Worm (Caenorhabditis elegans) whole organism, young adult: Measurements from ENCODE around the gene tgt-2.
A peak's percentile ranks its signal among the peaks of the same experiment; 100 is the strongest.

Experiments used
- B0019.2 ChIP-seq: fragments of 200-800 bp; sonication (Bioruptor generic); conservative IDR thresholded peaks from 2 replicates; pipeline ENCODE4 v1.3.6; 2022; ENCODE audit warnings: missing genetic modification reagents, missing genetic modification characterization, missing compliant biosample characterization
- B0336.3 ChIP-seq: fragments of 200-800 bp; sonication (Bioruptor generic); IDR thresholded peaks from 2 replicates; pipeline ENCODE4 v1.3.6; 2022; ENCODE audit warnings: missing genetic modification characterization, missing compliant biosample characterization
- C06A6.2 ChIP-seq: fragments of 200-800 bp; sonication (Bioruptor generic); conservative IDR thresholded peaks from 2 replicates; pipeline ENCODE4 v1.3.6; 2022; ENCODE audit warnings: missing genetic modification characterization, missing compliant biosample characterization
- F10E7.11 ChIP-seq: sonication (generic microtip); optimal IDR thresholded peaks from 2 replicates; lab custom pipeline; 2017; ENCODE audit warnings: mild to moderate bottlenecking, missing genetic modification characterization, moderate library complexity, missing compliant biosample characterization
- F23B12.7 ChIP-seq: sonication (generic microtip); optimal IDR thresholded peaks from 2 replicates; lab custom pipeline; 2017; ENCODE audit warnings: missing genetic modification characterization, mild to moderate bottlenecking, missing compliant biosample characterization, antibody characterized with exemption, moderate library complexity; ENCODE audit not compliant: insufficient read depth
- F37B4.10 ChIP-seq: fragments of 200-800 bp; sonication (Bioruptor generic); IDR thresholded peaks from 2 replicates; pipeline ENCODE4 v1.3.6; 2022; ENCODE audit warnings: missing genetic modification characterization, missing compliant biosample characterization
- F49E8.2 ChIP-seq: sonication (generic microtip); optimal IDR thresholded peaks from 3 replicates; lab custom pipeline; 2017; ENCODE audit warnings: missing genetic modification characterization, mild to moderate bottlenecking, missing compliant biosample characterization, antibody characterized with exemption, moderate library complexity; ENCODE audit not compliant: insufficient read depth
- F55B11.4 ChIP-seq: sonication (generic microtip); optimal IDR thresholded peaks from 2 replicates; lab custom pipeline; 2016; ENCODE audit warnings: missing compliant biosample characterization, missing genetic modification characterization, borderline replicate concordance; ENCODE audit not compliant: insufficient read depth
- K12H6.12 ChIP-seq: fragments of 200-800 bp; sonication (Bioruptor generic); optimal IDR thresholded peaks from 2 replicates; lab custom pipeline; 2018; ENCODE audit warnings: mild to moderate bottlenecking, missing genetic modification characterization, missing compliant biosample characterization
- Y53G8AR.9 ChIP-seq: fragments of 200-800 bp; sonication (Bioruptor generic); conservative IDR thresholded peaks from 2 replicates; pipeline ENCODE4 v1.3.6; 2022; ENCODE audit warnings: missing genetic modification reagents, missing genetic modification characterization, missing compliant biosample characterization
- Y95B8A.8 ChIP-seq: fragments of 200-800 bp; sonication (Bioruptor generic); IDR thresholded peaks from 2 replicates; pipeline ENCODE4 v1.3.6; 2022; ENCODE audit warnings: missing genetic modification reagents, missing genetic modification characterization, missing compliant biosample characterization
- atf-7 ChIP-seq: sonication (generic microtip); optimal IDR thresholded peaks from 2 replicates; lab custom pipeline; 2017; ENCODE audit warnings: mild to moderate bottlenecking, missing genetic modification characterization, missing compliant biosample characterization
- attf-5 ChIP-seq: fragments of 200-800 bp; sonication (Bioruptor generic); optimal IDR thresholded peaks from 2 replicates; lab custom pipeline; 2018; ENCODE audit warnings: mild to moderate bottlenecking, missing genetic modification characterization, missing compliant biosample characterization
- attf-6 ChIP-seq: fragments of 200-800 bp; sonication (Bioruptor generic); IDR thresholded peaks from 2 replicates; pipeline ENCODE4 v1.3.6; 2022; ENCODE audit warnings: missing genetic modification reagents, missing genetic modification characterization, missing compliant biosample characterization
- cebp-1 ChIP-seq, 2 experiments: fragments of 200-800 bp in 1 of 2; sonication (Bioruptor generic) in 1 of 2; sonication (generic microtip) in 1 of 2; IDR thresholded peaks in 1 of 2; optimal IDR thresholded peaks in 1 of 2; 2 replicates each; pipeline versions ENCODE4 v1.3.6 to Lab custom; 2017 to 2022; ENCODE audit warnings: missing compliant biosample characterization in 2 of 2, missing genetic modification characterization in 2 of 2, mild to moderate bottlenecking in 1 of 2, missing genetic modification reagents in 1 of 2, moderate library complexity in 1 of 2
- cebp-2 ChIP-seq: fragments of 200-800 bp; sonication (Bioruptor generic); IDR thresholded peaks from 2 replicates; pipeline ENCODE4 v1.3.6; 2022; ENCODE audit warnings: missing genetic modification characterization, missing compliant biosample characterization
- ceh-100 ChIP-seq: fragments of 200-800 bp; sonication (Bioruptor generic); IDR thresholded peaks from 2 replicates; pipeline ENCODE4 v1.3.6; 2022; ENCODE audit warnings: missing genetic modification reagents, missing genetic modification characterization, missing compliant biosample characterization
- ceh-27 ChIP-seq: fragments of 200-800 bp; sonication (Bioruptor generic); optimal IDR thresholded peaks from 2 replicates; lab custom pipeline; 2018; ENCODE audit warnings: mild to moderate bottlenecking, missing genetic modification characterization, moderate library complexity, missing compliant biosample characterization
- ceh-58 ChIP-seq: fragments of 200-800 bp; sonication (Bioruptor generic); IDR thresholded peaks from 2 replicates; pipeline ENCODE4 v1.3.6; 2022; ENCODE audit warnings: missing genetic modification characterization, missing compliant biosample characterization
- ceh-79 ChIP-seq: sonication (generic microtip); optimal IDR thresholded peaks from 2 replicates; lab custom pipeline; 2017; ENCODE audit warnings: mild to moderate bottlenecking, missing genetic modification characterization, missing compliant biosample characterization
- dox-1 ChIP-seq: fragments of 200-800 bp; sonication (Bioruptor generic); IDR thresholded peaks from 2 replicates; pipeline ENCODE4 v1.3.6; 2022; ENCODE audit warnings: missing genetic modification reagents, missing genetic modification characterization, missing compliant biosample characterization
- efl-1 ChIP-seq: fragments of 150-350 bp; optimal IDR thresholded peaks from 2 replicates; lab custom pipeline; 2014; ENCODE audit warnings: missing biosample characterization, missing genetic modification reagents, missing genetic modification characterization
- ekl-4 ChIP-seq: fragments of 200-800 bp; sonication (Bioruptor generic); IDR thresholded peaks from 2 replicates; pipeline ENCODE4 v1.3.6; 2022; ENCODE audit warnings: missing genetic modification reagents, missing genetic modification characterization, missing compliant biosample characterization
- gei-17 ChIP-seq: fragments of 200-800 bp; sonication (Bioruptor generic); optimal IDR thresholded peaks from 2 replicates; lab custom pipeline; 2018; ENCODE audit warnings: mild to moderate bottlenecking, missing genetic modification characterization, missing compliant biosample characterization
- hmg-1.2 ChIP-seq: fragments of 200-800 bp; sonication (Bioruptor generic); IDR thresholded peaks from 2 replicates; pipeline ENCODE4 v1.3.6; 2022; ENCODE audit warnings: missing genetic modification reagents, missing genetic modification characterization, missing compliant biosample characterization
- hmg-20 ChIP-seq: fragments of 200-800 bp; sonication (Bioruptor generic); IDR thresholded peaks from 2 replicates; pipeline ENCODE4 v1.3.6; 2022; ENCODE audit warnings: missing genetic modification reagents, missing genetic modification characterization, missing compliant biosample characterization
- let-607 ChIP-seq, 2 experiments: fragments of 200-800 bp in 1 of 2; sonication (Bioruptor generic) in 1 of 2; sonication (generic microtip) in 1 of 2; optimal IDR thresholded peaks; 2 replicates each; lab custom pipeline; 2016 to 2018; ENCODE audit warnings: mild to moderate bottlenecking in 2 of 2, missing compliant biosample characterization in 2 of 2, missing genetic modification characterization in 2 of 2, moderate library complexity in 2 of 2, missing genotype in 1 of 2
- lin-40 ChIP-seq: sonication (generic microtip); optimal IDR thresholded peaks from 2 replicates; lab custom pipeline; 2016; ENCODE audit warnings: missing genetic modification characterization, mild to moderate bottlenecking, missing compliant biosample characterization, missing genotype, missing genetic modification reagents
- lin-54 ChIP-seq: fragments of 200-800 bp; sonication (Bioruptor generic); optimal IDR thresholded peaks from 2 replicates; lab custom pipeline; 2018; ENCODE audit warnings: mild to moderate bottlenecking, missing genetic modification characterization, missing compliant biosample characterization
- lir-1 ChIP-seq: fragments of 200-800 bp; sonication (Bioruptor generic); conservative IDR thresholded peaks from 2 replicates; pipeline ENCODE4 v1.3.6; 2022; ENCODE audit warnings: missing genetic modification reagents, missing genetic modification characterization, missing compliant biosample characterization
- madf-10 ChIP-seq: sonication (generic microtip); optimal IDR thresholded peaks from 2 replicates; lab custom pipeline; 2016; ENCODE audit warnings: mild to moderate bottlenecking, missing genetic modification characterization, missing compliant biosample characterization
- madf-3 ChIP-seq: fragments of 200-800 bp; sonication (Bioruptor generic); IDR thresholded peaks from 2 replicates; pipeline ENCODE4 v1.3.6; 2022; ENCODE audit warnings: missing genetic modification reagents, missing genetic modification characterization, missing compliant biosample characterization
- madf-6 ChIP-seq: fragments of 200-800 bp; sonication (Bioruptor generic); IDR thresholded peaks from 2 replicates; pipeline ENCODE4 v1.3.6; 2022; ENCODE audit warnings: missing genetic modification reagents, missing genetic modification characterization, missing compliant biosample characterization
- nfyb-1 ChIP-seq: fragments of 200-800 bp; sonication (Bioruptor generic); IDR thresholded peaks from 2 replicates; pipeline ENCODE4 v1.3.6; 2022; ENCODE audit warnings: missing genetic modification reagents, missing genetic modification characterization, missing compliant biosample characterization
- nhr-80 ChIP-seq: sonication (generic microtip); optimal IDR thresholded peaks from 2 replicates; lab custom pipeline; 2016; ENCODE audit warnings: missing genetic modification characterization, missing compliant biosample characterization
- pbrm-1 ChIP-seq: fragments of 200-800 bp; sonication (Bioruptor generic); IDR thresholded peaks from 2 replicates; pipeline ENCODE4 v1.3.6; 2022; ENCODE audit warnings: missing genetic modification reagents, missing genetic modification characterization, missing compliant biosample characterization
- snpc-3.4 ChIP-seq: sonication (generic microtip); optimal IDR thresholded peaks from 2 replicates; lab custom pipeline; 2017; ENCODE audit warnings: missing genetic modification characterization, mild to moderate bottlenecking, missing compliant biosample characterization, antibody characterized with exemption, moderate library complexity, missing genotype, missing genetic modification reagents
- snpc-4 ChIP-seq, 5 experiments: fragments of 150-350 bp in 1 of 5; sonication (generic microtip) in 4 of 5; optimal IDR thresholded peaks; 2 replicates each; lab custom pipeline; 2014 to 2018; ENCODE audit warnings: missing genetic modification characterization in 5 of 5, missing biosample characterization in 3 of 5, antibody characterized with exemption in 2 of 5, mild to moderate bottlenecking in 2 of 5, missing compliant biosample characterization in 2 of 5, missing genotype in 2 of 5, moderate library complexity in 2 of 5, missing genetic modification reagents in 1 of 5
- tbp1 ChIP-seq: fragments of 200-800 bp; sonication (Bioruptor generic); optimal IDR thresholded peaks from 2 replicates; lab custom pipeline; 2018; ENCODE audit warnings: mild to moderate bottlenecking, missing genetic modification characterization, missing compliant biosample characterization
- tbx-9 ChIP-seq: sonication (generic microtip); optimal IDR thresholded peaks from 2 replicates; lab custom pipeline; 2016; ENCODE audit warnings: borderline replicate concordance, missing genetic modification characterization, inconsistent platforms, missing compliant biosample characterization
- tlf-1 ChIP-seq: fragments of 200-800 bp; sonication (Bioruptor generic); optimal IDR thresholded peaks from 2 replicates; lab custom pipeline; 2018; ENCODE audit warnings: mild to moderate bottlenecking, missing genetic modification characterization, missing compliant biosample characterization
- xnd-1 ChIP-seq: sonication (generic microtip); optimal IDR thresholded peaks from 2 replicates; lab custom pipeline; 2016; ENCODE audit warnings: missing genotype, missing genetic modification reagents, missing genetic modification characterization, missing compliant biosample characterization
- zfh-2 ChIP-seq: fragments of 200-800 bp; sonication (Bioruptor generic); conservative IDR thresholded peaks from 2 replicates; pipeline ENCODE4 v1.3.6; 2022; ENCODE audit warnings: missing genetic modification reagents, missing genetic modification characterization, missing compliant biosample characterization
- ztf-18 ChIP-seq: sonication (generic microtip); optimal IDR thresholded peaks from 2 replicates; lab custom pipeline; 2016; ENCODE audit warnings: missing genotype, mild to moderate bottlenecking, missing genetic modification characterization, missing compliant biosample characterization
- ztf-26 ChIP-seq: sonication (generic microtip); optimal IDR thresholded peaks from 2 replicates; lab custom pipeline; 2017; ENCODE audit warnings: missing genetic modification characterization, missing compliant biosample characterization

Gene tgt-2

ce11 chrV:18990238-18990901 lies 7.8 kb upstream of the tgt-2 start, which contains the start of the genes reps-1 and Y39B6A.37 (continued):
- TF ChIP-seq hmg-20 (GFP tag; lab: Robert Waterston, UW) = 0 out of 2 replicates have a peak, but pooled peaks have one; percentile 58
- TF ChIP-seq tbx-9 = no peak
- TF ChIP-seq ceh-27 = peak; percentile 25
- no peak for TF ChIP-seq snpc-4 (GFP tag; optimal IDR thresholded peaks at IDR 0.05; lab: Kevin White, UChicago)
- peak in 3 of 4 experiments; percentile 36 to 66 (median 54) for TF ChIP-seq snpc-4 (tag; optimal IDR thresholded peaks at IDR 0.05; lab: Kevin White, UChicago)
- TF ChIP-seq ceh-100 = no peak
- no peak for TF ChIP-seq snpc-3.4
- 0 out of 2 replicates have a peak, but pooled peaks have one; percentile 34 for TF ChIP-seq zfh-2 (GFP tag; lab: Robert Waterston, UW)
- peak; percentile 94 for TF ChIP-seq Y53G8AR.9 (GFP tag; lab: Robert Waterston, UW)
- peak; percentile 74 for TF ChIP-seq attf-5 (GFP tag; lab: Kevin White, UChicago)
- TF ChIP-seq hmg-1.2 (GFP tag; lab: Robert Waterston, UW) = peak; percentile 43; the same call in 1 of the 2 replicates
- TF ChIP-seq madf-6 = peak; percentile 69
- TF ChIP-seq madf-3 (GFP tag; lab: Robert Waterston, UW) = no peak
- peak; percentile 24 for TF ChIP-seq xnd-1 (tag; lab: Kevin White, UChicago)
- TF ChIP-seq F10E7.11 (tag; lab: Kevin White, UChicago) = no peak
- no peak; the same call in 1 of the 2 replicates for TF ChIP-seq ekl-4 (GFP tag; lab: Robert Waterston, UW)
- TF ChIP-seq lir-1 (GFP tag; lab: Robert Waterston, UW) = peak; percentile 56; the same call in 1 of the 2 replicates
- TF ChIP-seq dox-1 (GFP tag; lab: Robert Waterston, UW) = peak; percentile 85
- TF ChIP-seq lin-54 (GFP tag; lab: Kevin White, UChicago) = peak; percentile 74
- 0 out of 2 replicates have a peak, but pooled peaks have one; percentile 33 for TF ChIP-seq attf-6 (GFP tag; lab: Robert Waterston, UW)
- peak; percentile 32 for TF ChIP-seq tlf-1 (GFP tag; lab: Kevin White, UChicago)
- TF ChIP-seq F49E8.2 (tag; lab: Kevin White, UChicago) = no peak
- TF ChIP-seq ceh-79 = no peak
- TF ChIP-seq F55B11.4 (tag; lab: Kevin White, UChicago) = no peak
- no peak for TF ChIP-seq ceh-58 (GFP tag; lab: Robert Waterston, UW)
- no peak; the same call in 1 of the 2 replicates for TF ChIP-seq B0019.2 (GFP tag; lab: Robert Waterston, UW)
- TF ChIP-seq cebp-1 (GFP tag; IDR thresholded peaks at IDR 0.05; lab: Robert Waterston, UW) = no peak
- peak; percentile 78 for TF ChIP-seq cebp-1 (tag; optimal IDR thresholded peaks at IDR 0.05; lab: Kevin White, UChicago)
- TF ChIP-seq efl-1 = peak; percentile 1
- TF ChIP-seq madf-10 (tag; lab: Kevin White, UChicago) = peak; percentile 2
- peak; percentile 86 for TF ChIP-seq B0336.3 (GFP tag; lab: Robert Waterston, UW)
- TF ChIP-seq pbrm-1 (GFP tag; lab: Robert Waterston, UW) = peak; percentile 85
- peak; percentile 72 for TF ChIP-seq C06A6.2 (GFP tag; lab: Robert Waterston, UW)
- no peak for TF ChIP-seq atf-7 (tag; lab: Kevin White, UChicago)
- TF ChIP-seq nfyb-1 = peak; percentile 65
- TF ChIP-seq F23B12.7 (tag; lab: Kevin White, UChicago) = peak; percentile 20
- peak; percentile 97 for TF ChIP-seq ztf-18 (tag; lab: Kevin White, UChicago)
- peak; percentile 46 for TF ChIP-seq ztf-26
- peak; percentile 27 for TF ChIP-seq gei-17
- TF ChIP-seq K12H6.12 = peak; percentile 78
- peak; percentile 45 for TF ChIP-seq tbp1 (GFP tag; lab: Kevin White, UChicago)
- peak; percentile 82 for TF ChIP-seq lin-40
- TF ChIP-seq let-607 (tag; optimal IDR thresholded peaks at IDR 0.05; lab: Kevin White, UChicago) = peak in 1 of 2 experiments; percentile 9
- TF ChIP-seq cebp-2 (GFP tag; lab: Robert Waterston, UW) = no peak
- peak; percentile 0 for TF ChIP-seq nhr-80 (tag; lab: Kevin White, UChicago)
- 0 out of 2 replicates have a peak, but pooled peaks have one; percentile 33 for TF ChIP-seq F37B4.10 (GFP tag; lab: Robert Waterston, UW)
- TF ChIP-seq Y95B8A.8 (GFP tag; lab: Robert Waterston, UW) = peak; percentile 59; the same call in 1 of the 2 replicates
